Fruit fly (Drosophila melanogaster) whole organism, embryonic: ENCODE measurements around the gene amon.

Experiments
- Adf1 ChIP-seq: fragments of 200-800 bp; sonication (Bioruptor generic); IDR thresholded peaks from 2 replicates; pipeline ENCODE4 v1.3.6; 2022; ENCODE audit warnings: missing biosample characterization, missing genetic modification characterization
- Bgb ChIP-seq: fragments of 200-800 bp; sonication (Bioruptor generic); IDR thresholded peaks from 2 replicates; pipeline ENCODE4 v1.3.6; 2022; ENCODE audit warnings: missing biosample characterization, missing genetic modification characterization; ENCODE audit not compliant: partially characterized antibody
- CG11504 ChIP-seq: fragments of 200-800 bp; sonication (Bioruptor generic); optimal IDR thresholded peaks from 3 replicates; lab custom pipeline; 2019; ENCODE audit warnings: missing biosample characterization, mild to moderate bottlenecking, missing genetic modification characterization, moderate library complexity
- CG12659 ChIP-seq: fragments of 200-800 bp; sonication (Bioruptor generic); optimal IDR thresholded peaks from 3 replicates; lab custom pipeline; 2017; ENCODE audit warnings: mild to moderate bottlenecking, missing biosample characterization, missing genetic modification reagents, missing genetic modification characterization
- CG14710 ChIP-seq: fragments of 200-800 bp; sonication (Bioruptor generic); optimal IDR thresholded peaks from 3 replicates; lab custom pipeline; 2019; ENCODE audit warnings: missing biosample characterization, mild to moderate bottlenecking, missing genetic modification characterization, moderate library complexity
- CG15479 ChIP-seq: fragments of 200-800 bp; sonication (Bioruptor generic); optimal IDR thresholded peaks from 3 replicates; lab custom pipeline; 2019; ENCODE audit warnings: missing biosample characterization, mild to moderate bottlenecking, missing genetic modification characterization, moderate library complexity
- CG1603 ChIP-seq: fragments of 200-800 bp; sonication (Bioruptor generic); optimal IDR thresholded peaks from 2 replicates; lab custom pipeline; 2019; ENCODE audit warnings: missing biosample characterization, mild to moderate bottlenecking, missing genetic modification characterization, moderate library complexity
- CG1647 ChIP-seq: fragments of 200-800 bp; sonication (Bioruptor generic); optimal IDR thresholded peaks from 3 replicates; lab custom pipeline; 2016; ENCODE audit warnings: missing biosample characterization, missing genetic modification characterization
- CG1792 ChIP-seq: fragments of 200-800 bp; sonication (Bioruptor generic); optimal IDR thresholded peaks from 2 replicates; lab custom pipeline; 2016; ENCODE audit warnings: missing biosample characterization, missing genetic modification characterization
- CG2120 ChIP-seq: fragments of 200-800 bp; sonication (Bioruptor generic); optimal IDR thresholded peaks from 3 replicates; lab custom pipeline; 2016; ENCODE audit warnings: missing biosample characterization, missing genetic modification characterization
- CG3065 ChIP-seq: fragments of 200-800 bp; sonication (Bioruptor generic); optimal IDR thresholded peaks from 2 replicates; lab custom pipeline; 2016; ENCODE audit warnings: missing biosample characterization, missing genetic modification characterization
- CG31365 ChIP-seq: fragments of 200-800 bp; sonication (Bioruptor generic); optimal IDR thresholded peaks from 2 replicates; lab custom pipeline; 2018; ENCODE audit warnings: missing biosample characterization, mild to moderate bottlenecking, missing genetic modification characterization
- CG4404 ChIP-seq: fragments of 200-800 bp; sonication (Bioruptor generic); IDR thresholded peaks from 2 replicates; pipeline ENCODE4 v1.3.6; 2022; ENCODE audit warnings: missing biosample characterization, missing genetic modification characterization
- CG8359 ChIP-seq: fragments of 200-800 bp; sonication (Bioruptor generic); optimal IDR thresholded peaks from 2 replicates; lab custom pipeline; 2017; ENCODE audit warnings: missing biosample characterization, mild to moderate bottlenecking, missing genetic modification characterization, borderline replicate concordance
- CrebB ChIP-seq: fragments of 200-800 bp; sonication (Bioruptor generic); optimal IDR thresholded peaks from 3 replicates; lab custom pipeline; 2018; ENCODE audit warnings: missing biosample characterization, mild to moderate bottlenecking, missing genetic modification characterization
- Dfd ChIP-seq, 2 experiments: fragments of >200 bp; optimal IDR thresholded peaks; 2 replicates each; lab custom pipeline; 2017; ENCODE audit warnings: missing biosample characterization in 2 of 2, missing genetic modification characterization in 2 of 2
- Dll ChIP-seq: fragments of 200-800 bp; sonication (Bioruptor generic); IDR thresholded peaks from 4 replicates; pipeline ENCODE4 v1.3.6; 2022; ENCODE audit warnings: missing biosample characterization, missing genetic modification characterization; ENCODE audit not compliant: partially characterized antibody
- Ets97D ChIP-seq: fragments of 200-800 bp; sonication (Bioruptor generic); optimal IDR thresholded peaks from 3 replicates; lab custom pipeline; 2016; ENCODE audit warnings: missing biosample characterization, missing genetic modification characterization
- Fer1 ChIP-seq: fragments of 200-800 bp; sonication (Bioruptor generic); optimal IDR thresholded peaks from 2 replicates; lab custom pipeline; 2017; ENCODE audit warnings: missing biosample characterization, mild to moderate bottlenecking, missing genetic modification characterization
- Gsc ChIP-seq: fragments of 200-800 bp; sonication (Bioruptor generic); IDR thresholded peaks from 2 replicates; pipeline ENCODE4 v1.3.6; 2022; ENCODE audit warnings: missing biosample characterization, missing genetic modification characterization
- Hand ChIP-seq: fragments of 200-800 bp; sonication (Bioruptor generic); optimal IDR thresholded peaks from 2 replicates; lab custom pipeline; 2017; ENCODE audit warnings: mild to moderate bottlenecking, missing biosample characterization, missing genetic modification reagents, missing genetic modification characterization
- Nf-YB ChIP-seq: fragments of 200-800 bp; sonication (Bioruptor generic); optimal IDR thresholded peaks from 3 replicates; lab custom pipeline; 2019; ENCODE audit warnings: missing biosample characterization, mild to moderate bottlenecking, missing genetic modification characterization, moderate library complexity
- Poxn ChIP-seq: fragments of 200-800 bp; sonication (Bioruptor generic); IDR thresholded peaks from 2 replicates; pipeline ENCODE4 v1.3.6; 2022; ENCODE audit warnings: missing biosample characterization, missing genetic modification characterization
- Sox102F ChIP-seq: fragments of 200-800 bp; sonication (Bioruptor generic); optimal IDR thresholded peaks from 2 replicates; lab custom pipeline; 2018; ENCODE audit warnings: missing biosample characterization, mild to moderate bottlenecking, missing genetic modification characterization, moderate library complexity
- ac ChIP-seq: fragments of 200-800 bp; sonication (Bioruptor generic); optimal IDR thresholded peaks from 3 replicates; lab custom pipeline; 2017; ENCODE audit warnings: missing biosample characterization, mild to moderate bottlenecking, missing genetic modification characterization
- ato ChIP-seq: fragments of 200-800 bp; sonication (Bioruptor generic); IDR thresholded peaks from 2 replicates; pipeline ENCODE4 v1.3.6; 2022; ENCODE audit warnings: missing biosample characterization, missing genetic modification characterization; ENCODE audit not compliant: partially characterized antibody
- cas ChIP-seq: fragments of 200-800 bp; sonication (Bioruptor generic); IDR thresholded peaks from 2 replicates; pipeline ENCODE4 v1.3.6; 2022; ENCODE audit warnings: missing biosample characterization, missing genetic modification characterization
- cg ChIP-seq: fragments of 200-800 bp; sonication (Bioruptor generic); optimal IDR thresholded peaks from 3 replicates; lab custom pipeline; 2019; ENCODE audit warnings: missing biosample characterization, mild to moderate bottlenecking, missing genetic modification characterization, moderate library complexity
- dmrt11E ChIP-seq: fragments of 200-800 bp; sonication (Bioruptor generic); optimal IDR thresholded peaks from 3 replicates; lab custom pipeline; 2018; ENCODE audit warnings: missing biosample characterization, mild to moderate bottlenecking, missing genetic modification characterization, moderate library complexity
- dmrt99B ChIP-seq: fragments of 200-800 bp; sonication (Bioruptor generic); optimal IDR thresholded peaks from 2 replicates; lab custom pipeline; 2018; ENCODE audit warnings: missing biosample characterization, mild to moderate bottlenecking, missing genetic modification characterization, moderate library complexity
- exex ChIP-seq: fragments of 200-800 bp; sonication (Bioruptor generic); optimal IDR thresholded peaks from 4 replicates; lab custom pipeline; 2018; ENCODE audit warnings: missing biosample characterization, mild to moderate bottlenecking, missing genetic modification characterization, moderate library complexity
- fd3F ChIP-seq: fragments of 200-800 bp; sonication (Bioruptor generic); optimal IDR thresholded peaks from 2 replicates; lab custom pipeline; 2018; ENCODE audit warnings: missing biosample characterization, mild to moderate bottlenecking, missing genetic modification characterization, moderate library complexity
- lola ChIP-seq, 3 experiments: fragments of >200 bp in 2 of 3; fragments of 200-800 bp in 1 of 3; sonication (Bioruptor generic) in 1 of 3; optimal IDR thresholded peaks; 2 replicates each; lab custom pipeline; 2017 to 2019; ENCODE audit warnings: missing biosample characterization in 3 of 3, missing genetic modification characterization in 3 of 3, mild to moderate bottlenecking in 1 of 3, moderate library complexity in 1 of 3
- nau ChIP-seq: fragments of 200-800 bp; sonication (Bioruptor generic); optimal IDR thresholded peaks from 3 replicates; lab custom pipeline; 2017; ENCODE audit warnings: missing biosample characterization, mild to moderate bottlenecking, missing genetic modification characterization, missing genetic modification reagents
- nerfin-1 ChIP-seq: fragments of 200-800 bp; sonication (Bioruptor generic); optimal IDR thresholded peaks from 3 replicates; lab custom pipeline; 2019; ENCODE audit warnings: missing biosample characterization, mild to moderate bottlenecking, missing genetic modification characterization, moderate library complexity
- nmo ChIP-seq: fragments of 200-800 bp; sonication (Bioruptor generic); optimal IDR thresholded peaks from 2 replicates; lab custom pipeline; 2018; ENCODE audit warnings: missing biosample characterization, mild to moderate bottlenecking, missing genetic modification characterization, moderate library complexity
- onecut ChIP-seq: fragments of 200-800 bp; sonication (Bioruptor generic); IDR thresholded peaks from 2 replicates; pipeline ENCODE4 v1.3.6; 2022; ENCODE audit warnings: missing biosample characterization, missing genetic modification characterization
- otp ChIP-seq: fragments of 200-800 bp; sonication (Bioruptor generic); IDR thresholded peaks from 3 replicates; pipeline ENCODE4, ENCODE4 v1.3.6; 2022; ENCODE audit warnings: missing biosample characterization, missing genetic modification characterization
- p53 ChIP-seq: fragments of 200-800 bp; sonication (Bioruptor generic); optimal IDR thresholded peaks from 2 replicates; lab custom pipeline; 2016; ENCODE audit warnings: missing biosample characterization, missing genetic modification characterization
- pnt ChIP-seq: fragments of 200-800 bp; sonication (Bioruptor generic); optimal IDR thresholded peaks from 3 replicates; lab custom pipeline; 2016; ENCODE audit warnings: missing biosample characterization, missing genetic modification characterization
- prd ChIP-seq, 3 experiments: fragments of >200 bp in 2 of 3; fragments of 200-800 bp in 1 of 3; sonication (Bioruptor generic) in 1 of 3; optimal IDR thresholded peaks in 2 of 3; IDR thresholded peaks in 1 of 3; 2 replicates in 2 of 3; 3 replicates in 1 of 3; pipeline versions ENCODE4 v1.3.6 to Lab custom; 2017 to 2022; ENCODE audit warnings: missing biosample characterization in 1 of 3, missing genetic modification characterization in 1 of 3
- ranshi ChIP-seq: fragments of 200-800 bp; sonication (Bioruptor generic); IDR thresholded peaks from 2 replicates; pipeline ENCODE4 v1.3.6; 2022; ENCODE audit warnings: missing biosample characterization, missing genetic modification characterization
- repo ChIP-seq: fragments of 200-800 bp; sonication (Bioruptor generic); optimal IDR thresholded peaks from 2 replicates; lab custom pipeline; 2016; ENCODE audit warnings: missing biosample characterization, missing genetic modification characterization
- row ChIP-seq: fragments of 200-800 bp; sonication (Bioruptor generic); IDR thresholded peaks from 3 replicates; pipeline ENCODE4 v1.3.6; 2022; ENCODE audit warnings: missing biosample characterization, missing genetic modification characterization
- sens-2 ChIP-seq: fragments of 200-800 bp; sonication (Bioruptor generic); IDR thresholded peaks from 2 replicates; pipeline ENCODE4 v1.3.6; 2022; ENCODE audit warnings: missing biosample characterization, missing genetic modification characterization
- tin ChIP-seq: fragments of 200-800 bp; sonication (Bioruptor generic); optimal IDR thresholded peaks from 3 replicates; lab custom pipeline; 2016; ENCODE audit warnings: missing biosample characterization, missing genetic modification characterization
- tup ChIP-seq: fragments of 200-800 bp; sonication (Bioruptor generic); optimal IDR thresholded peaks from 2 replicates; lab custom pipeline; 2016; ENCODE audit warnings: missing biosample characterization, mild to moderate bottlenecking, missing genetic modification characterization, moderate library complexity
- wdn ChIP-seq: fragments of 200-800 bp; sonication (Bioruptor generic); IDR thresholded peaks from 2 replicates; pipeline ENCODE4 v1.3.6; 2022; ENCODE audit warnings: missing biosample characterization, missing genetic modification characterization
- zen2 ChIP-seq: fragments of 200-800 bp; sonication (Bioruptor generic); IDR thresholded peaks from 3 replicates; pipeline ENCODE4 v1.3.6; 2022; ENCODE audit warnings: missing biosample characterization, missing genetic modification characterization; ENCODE audit not compliant: partially characterized antibody

amon gene

DNA sequence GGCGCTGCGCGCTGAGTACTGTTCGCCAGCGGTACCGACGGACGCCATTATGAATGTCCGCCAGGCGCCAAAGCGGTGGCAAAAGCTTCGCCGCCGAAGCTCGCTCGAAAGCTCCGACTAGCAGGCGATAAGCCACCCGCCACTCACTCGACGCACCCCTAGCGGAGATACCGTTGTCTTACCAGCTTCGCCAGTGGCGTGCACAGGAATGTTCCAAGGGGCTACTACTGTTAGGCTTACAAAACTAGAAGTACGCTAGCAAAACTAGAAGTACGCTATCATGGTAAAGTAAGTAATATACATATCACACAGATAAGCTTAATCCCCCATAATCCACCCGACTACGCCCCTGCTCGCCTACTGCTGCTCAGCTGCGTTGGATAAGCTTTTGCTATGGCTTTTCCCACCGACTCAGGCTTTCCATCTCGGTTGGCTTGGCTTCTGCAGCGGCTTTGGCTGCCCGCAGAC, at the start of gene amon (continued):
- TF ChIP-seq CG31365 (tag; lab: Kevin White, UChicago): peak; percentile 94
- peak; percentile 96 for TF ChIP-seq onecut (GFP tag; lab: Robert Waterston, UW)
- peak; percentile 97 for TF ChIP-seq CG11504 (tag; lab: Kevin White, UChicago)
- no peak for TF ChIP-seq lola (GFP tag; optimal IDR thresholded peaks at IDR 0.05; lab: Kevin White, UChicago)
- TF ChIP-seq cas (GFP tag; lab: Robert Waterston, UW): peak; percentile 98
- TF ChIP-seq wdn (GFP tag; lab: Robert Waterston, UW): peak; percentile 99
- TF ChIP-seq prd (optimal IDR thresholded peaks at IDR 0.05; lab: Kevin White, UChicago): no peak
- TF ChIP-seq prd (GFP tag; IDR thresholded peaks at IDR 0.05; lab: Robert Waterston, UW): peak; percentile 99
- peak; percentile 81 for TF ChIP-seq CG8359 (GFP tag; lab: Kevin White, UChicago)
- peak; percentile 98 for TF ChIP-seq dmrt99B
- peak; percentile 100 for TF ChIP-seq Hand (GFP tag; lab: Kevin White, UChicago)
- TF ChIP-seq CG1792: peak; percentile 98
- TF ChIP-seq nerfin-1 (tag; lab: Kevin White, UChicago): peak; percentile 92
- TF ChIP-seq tup (GFP tag; lab: Kevin White, UChicago): peak; percentile 98
- TF ChIP-seq Poxn (GFP tag; lab: Robert Waterston, UW): peak; percentile 98
- peak; percentile 94 for TF ChIP-seq exex (tag; lab: Kevin White, UChicago)
- peak; percentile 99 for TF ChIP-seq pnt
- peak; percentile 99 for TF ChIP-seq CG12659
- no peak for TF ChIP-seq ato
- no peak for TF ChIP-seq CG15479 (GFP tag; lab: Kevin White, UChicago)
- TF ChIP-seq tin (GFP tag; lab: Kevin White, UChicago): peak; percentile 99
- TF ChIP-seq sens-2 (GFP tag; lab: Robert Waterston, UW): peak; percentile 93
- peak; percentile 100 for TF ChIP-seq Fer1 (GFP tag; lab: Kevin White, UChicago)
- no peak for TF ChIP-seq dmrt11E (tag; lab: Kevin White, UChicago)
- TF ChIP-seq Gsc (GFP tag; lab: Robert Waterston, UW): peak; percentile 94
- TF ChIP-seq row (GFP tag; lab: Robert Waterston, UW): peak; percentile 99
- peak; percentile 60 for TF ChIP-seq ac (GFP tag; lab: Kevin White, UChicago)
- TF ChIP-seq CG3065: peak; percentile 85
- peak; percentile 99 for TF ChIP-seq ranshi (GFP tag; lab: Robert Waterston, UW)
- TF ChIP-seq p53 (GFP tag; lab: Kevin White, UChicago): peak; percentile 97
- peak; percentile 77 for TF ChIP-seq CG14710 (tag; lab: Kevin White, UChicago)
- peak; percentile 31; the same call in 1 of the 2 replicates for TF ChIP-seq Bgb
- no peak for TF ChIP-seq zen2
- peak; percentile 98 for TF ChIP-seq otp (GFP tag; lab: Robert Waterston, UW)
- peak in 1 of 2 experiments; percentile 94 for TF ChIP-seq Dfd (GFP tag; optimal IDR thresholded peaks at IDR 0.05; lab: Kevin White, UChicago)
- peak; percentile 97 for TF ChIP-seq CG4404 (GFP tag; lab: Robert Waterston, UW)
- peak; percentile 98 for TF ChIP-seq CG1603 (tag; lab: Kevin White, UChicago)
- peak; percentile 99 for TF ChIP-seq CrebB (tag; lab: Kevin White, UChicago)
- TF ChIP-seq CG1647 (GFP tag; lab: Kevin White, UChicago): peak; percentile 98
- peak; percentile 97 for TF ChIP-seq nmo
- TF ChIP-seq Nf-YB (GFP tag; lab: Kevin White, UChicago): peak; percentile 79
- peak; percentile 99 for TF ChIP-seq fd3F (GFP tag; lab: Kevin White, UChicago)
- no peak for TF ChIP-seq Dll (GFP tag; lab: Robert Waterston, UW)
- peak; percentile 98 for TF ChIP-seq Sox102F (GFP tag; lab: Kevin White, UChicago)
- peak; percentile 92 for TF ChIP-seq Adf1 (GFP tag; lab: Robert Waterston, UW)
- TF ChIP-seq repo (GFP tag; lab: Kevin White, UChicago): peak; percentile 98
- TF ChIP-seq CG2120: peak; percentile 100
- no peak for TF ChIP-seq cg (GFP tag; lab: Kevin White, UChicago)
- TF ChIP-seq nau: peak; percentile 98
- peak; percentile 95 for TF ChIP-seq Ets97D (GFP tag; lab: Kevin White, UChicago)
